Worm (Caenorhabditis elegans) whole organism, midembryonic: ENCODE measurements around the gene ccdc-149.

Experiments used
- T22C8.4 ChIP-seq: fragments of 200-800 bp; sonication (Bioruptor generic); IDR thresholded peaks from 2 replicates; pipeline ENCODE4 v1.3.6; 2022; ENCODE audit warnings: missing genetic modification characterization, missing compliant biosample characterization
- cog-1 ChIP-seq: sonication (generic microtip); optimal IDR thresholded peaks from 2 replicates; lab custom pipeline; 2016; ENCODE audit warnings: missing genetic modification characterization, missing compliant biosample characterization
- flt-1 ChIP-seq: fragments of 200-800 bp; sonication (Bioruptor generic); IDR thresholded peaks from 2 replicates; pipeline ENCODE4 v1.3.6; 2022; ENCODE audit warnings: missing genetic modification characterization, missing compliant biosample characterization
- klf-2 ChIP-seq: fragments of 200-800 bp; sonication (Bioruptor generic); conservative IDR thresholded peaks from 2 replicates; pipeline ENCODE4 v1.3.6; 2022; ENCODE audit warnings: missing genetic modification reagents, missing genetic modification characterization, missing compliant biosample characterization
- med-1 ChIP-seq: sonication (generic microtip); optimal IDR thresholded peaks from 2 replicates; lab custom pipeline; 2017; ENCODE audit warnings: missing genetic modification characterization, mild to moderate bottlenecking, missing compliant biosample characterization, antibody characterized with exemption, missing genetic modification reagents; ENCODE audit not compliant: insufficient read depth
- ref-1 ChIP-seq: fragments of 200-800 bp; sonication (Bioruptor generic); conservative IDR thresholded peaks from 2 replicates; pipeline ENCODE4 v1.3.6; 2022; ENCODE audit warnings: missing genetic modification reagents, missing genetic modification characterization, missing compliant biosample characterization
- tab-1 ChIP-seq: fragments of 200-800 bp; sonication (Bioruptor generic); IDR thresholded peaks from 2 replicates; pipeline ENCODE4 v1.3.6; 2022; ENCODE audit warnings: missing genetic modification characterization, missing compliant biosample characterization
- ztf-23 ChIP-seq: fragments of 200-800 bp; sonication (Bioruptor generic); IDR thresholded peaks from 2 replicates; pipeline ENCODE4 v1.3.6; 2022; ENCODE audit warnings: missing genetic modification reagents, missing genetic modification characterization, missing compliant biosample characterization
- ztf-29 ChIP-seq: fragments of 200-800 bp; sonication (Bioruptor generic); IDR thresholded peaks from 2 replicates; pipeline ENCODE4 v1.3.6; 2022; ENCODE audit warnings: missing genetic modification reagents, missing genetic modification characterization, missing compliant biosample characterization

Gene ccdc-149

ce11 chrX:11500589-11500988 lies 10.7 kb downstream of the ccdc-149 start:
- TF ChIP-seq ztf-23 (GFP tag; lab: Robert Waterston, UW), result no peak
- no peak for TF ChIP-seq tab-1 (GFP tag; lab: Robert Waterston, UW)
- no peak for TF ChIP-seq klf-2 (GFP tag; lab: Robert Waterston, UW)
- TF ChIP-seq ztf-29 (GFP tag; lab: Robert Waterston, UW), result no peak
- TF ChIP-seq flt-1 (GFP tag; lab: Robert Waterston, UW), result no peak
- TF ChIP-seq T22C8.4 (GFP tag; lab: Robert Waterston, UW), result no peak
- TF ChIP-seq cog-1, result no peak
- no peak for TF ChIP-seq med-1
- no peak for TF ChIP-seq ref-1 (GFP tag; lab: Robert Waterston, UW)

ce11 chrX:11499738-11500137 lies 11.5 kb downstream of the ccdc-149 start, which contains the start of gene T25C12.3:
T25C12.3 (minus strand) TSS chrX:11499999.
- TF ChIP-seq med-1 (no peak), tab-1 (GFP tag; lab: Robert Waterston, UW) (no peak), T22C8.4 (GFP tag; lab: Robert Waterston, UW) (no peak), flt-1 (GFP tag; lab: Robert Waterston, UW) (no peak), ref-1 (GFP tag; lab: Robert Waterston, UW) (no peak)

ce11 chrX:11498871-11499270 lies 12.4 kb downstream of the ccdc-149 start:
- TF ChIP-seq ztf-29 (GFP tag; lab: Robert Waterston, UW), result no peak
- no peak for TF ChIP-seq flt-1 (GFP tag; lab: Robert Waterston, UW)
- TF ChIP-seq tab-1 (GFP tag; lab: Robert Waterston, UW), result no peak
- TF ChIP-seq ref-1 (GFP tag; lab: Robert Waterston, UW), result no peak
- no peak for TF ChIP-seq cog-1
- TF ChIP-seq T22C8.4 (GFP tag; lab: Robert Waterston, UW), result no peak
- no peak for TF ChIP-seq med-1
- TF ChIP-seq klf-2 (GFP tag; lab: Robert Waterston, UW), result no peak
- TF ChIP-seq ztf-23 (GFP tag; lab: Robert Waterston, UW), result no peak

- no peak for TF ChIP-seq cog-1
Measured at ce11 chrX:11491835-11492234, 19.4 kb downstream of the ccdc-149 start.

- TF ChIP-seq T22C8.4 (GFP tag; lab: Robert Waterston, UW) (no peak), tab-1 (GFP tag; lab: Robert Waterston, UW) (no peak), flt-1 (GFP tag; lab: Robert Waterston, UW) (no peak), med-1 (no peak), cog-1 (no peak), ztf-29 (GFP tag; lab: Robert Waterston, UW) (no peak), ref-1 (GFP tag; lab: Robert Waterston, UW) (no peak), ztf-23 (GFP tag; lab: Robert Waterston, UW) (no peak), klf-2 (GFP tag; lab: Robert Waterston, UW) (no peak)
Measured at ce11 chrX:11489830-11490229, 21.4 kb downstream of the ccdc-149 start, which contains the start of gene spp-21. spp-21 (plus strand) TSS chrX:11490130.

- no peak for TF ChIP-seq klf-2 (GFP tag; lab: Robert Waterston, UW)
- no peak for TF ChIP-seq med-1
Measured at ce11 chrX:11487484-11487883, 23.8 kb downstream of the ccdc-149 start, which contains the start of gene spp-9. spp-9 (plus strand) TSS chrX:11487784.

ce11 chrX:11484027-11484426 lies 27.2 kb downstream of the ccdc-149 start:
- no peak for TF ChIP-seq tab-1 (GFP tag; lab: Robert Waterston, UW)
- no peak for TF ChIP-seq ref-1 (GFP tag; lab: Robert Waterston, UW)
- TF ChIP-seq med-1, result no peak
- no peak for TF ChIP-seq ztf-29 (GFP tag; lab: Robert Waterston, UW)
- no peak for TF ChIP-seq cog-1
- TF ChIP-seq flt-1 (GFP tag; lab: Robert Waterston, UW), result no peak
- no peak for TF ChIP-seq klf-2 (GFP tag; lab: Robert Waterston, UW)
- TF ChIP-seq T22C8.4 (GFP tag; lab: Robert Waterston, UW), result no peak
- no peak for TF ChIP-seq ztf-23 (GFP tag; lab: Robert Waterston, UW)

- no peak for TF ChIP-seq med-1
- no peak for TF ChIP-seq tab-1 (GFP tag; lab: Robert Waterston, UW)
- no peak for TF ChIP-seq flt-1 (GFP tag; lab: Robert Waterston, UW)
- TF ChIP-seq klf-2 (GFP tag; lab: Robert Waterston, UW), result no peak
- no peak for TF ChIP-seq ztf-29 (GFP tag; lab: Robert Waterston, UW)
- TF ChIP-seq T22C8.4 (GFP tag; lab: Robert Waterston, UW), result no peak
- TF ChIP-seq cog-1, result no peak
- no peak for TF ChIP-seq ref-1 (GFP tag; lab: Robert Waterston, UW)
- TF ChIP-seq ztf-23 (GFP tag; lab: Robert Waterston, UW), result no peak
Measured at ce11 chrX:11482637-11483036, 28.6 kb downstream of the ccdc-149 start.

- TF ChIP-seq flt-1 (GFP tag; lab: Robert Waterston, UW), result no peak
- no peak for TF ChIP-seq med-1
- TF ChIP-seq cog-1, result no peak
- no peak for TF ChIP-seq ztf-23 (GFP tag; lab: Robert Waterston, UW)
- no peak for TF ChIP-seq T22C8.4 (GFP tag; lab: Robert Waterston, UW)
- no peak for TF ChIP-seq klf-2 (GFP tag; lab: Robert Waterston, UW)
- TF ChIP-seq ref-1 (GFP tag; lab: Robert Waterston, UW), result no peak
- TF ChIP-seq ztf-29 (GFP tag; lab: Robert Waterston, UW), result no peak
- no peak for TF ChIP-seq tab-1 (GFP tag; lab: Robert Waterston, UW)
Measured at ce11 chrX:11482134-11482533, 29.1 kb downstream of the ccdc-149 start.

ce11 chrX:11481825-11482093 lies 29.5 kb downstream of the ccdc-149 start:
- TF ChIP-seq T22C8.4 (GFP tag; lab: Robert Waterston, UW), result no peak
- TF ChIP-seq flt-1 (GFP tag; lab: Robert Waterston, UW), result no peak
- TF ChIP-seq tab-1 (GFP tag; lab: Robert Waterston, UW), result no peak
